Fruit fly (Drosophila melanogaster) whole organism, embryonic: Measurements from ENCODE around the gene RhoGAPp190.

Source experiments
- Abd-B ChIP-seq: fragments of 200-800 bp; sonication (Bioruptor generic); optimal IDR thresholded peaks from 2 replicates; lab custom pipeline; 2018; ENCODE audit warnings: missing biosample characterization, mild to moderate bottlenecking, missing genetic modification characterization, moderate library complexity
- Aef1 ChIP-seq: fragments of 200-800 bp; sonication (Bioruptor generic); IDR thresholded peaks from 3 replicates; pipeline ENCODE4 v1.3.6; 2022; ENCODE audit warnings: missing biosample characterization, missing genetic modification characterization
- Asciz ChIP-seq: fragments of 200-800 bp; sonication (Bioruptor generic); optimal IDR thresholded peaks from 2 replicates; lab custom pipeline; 2017; ENCODE audit warnings: missing biosample characterization, mild to moderate bottlenecking, missing genetic modification characterization, missing genetic modification reagents
- Blimp-1 ChIP-seq: fragments of 200-800 bp; sonication (Bioruptor generic); optimal IDR thresholded peaks from 3 replicates; lab custom pipeline; 2018; ENCODE audit warnings: missing biosample characterization, missing genetic modification characterization, mild to moderate bottlenecking, moderate library complexity, missing genetic modification reagents
- CG14441 ChIP-seq: fragments of 200-800 bp; sonication (Bioruptor generic); IDR thresholded peaks from 2 replicates; pipeline ENCODE4 v1.3.6; 2022; ENCODE audit warnings: missing biosample characterization, missing genetic modification characterization
- CG15479 ChIP-seq: fragments of 200-800 bp; sonication (Bioruptor generic); optimal IDR thresholded peaks from 3 replicates; lab custom pipeline; 2019; ENCODE audit warnings: missing biosample characterization, mild to moderate bottlenecking, missing genetic modification characterization, moderate library complexity
- CG16779 ChIP-seq: fragments of 200-800 bp; sonication (Bioruptor generic); IDR thresholded peaks from 2 replicates; pipeline ENCODE4 v1.3.6; 2022; ENCODE audit warnings: missing biosample characterization, missing genetic modification characterization
- CG16815 ChIP-seq: fragments of 200-800 bp; sonication (Bioruptor generic); optimal IDR thresholded peaks from 3 replicates; lab custom pipeline; 2017; ENCODE audit warnings: missing biosample characterization, mild to moderate bottlenecking, missing genetic modification characterization
- CG2875 ChIP-seq: fragments of 200-800 bp; sonication (Bioruptor generic); optimal IDR thresholded peaks from 2 replicates; lab custom pipeline; 2017; ENCODE audit warnings: missing biosample characterization, mild to moderate bottlenecking, missing genetic modification characterization, missing genetic modification reagents
- CG3065 ChIP-seq: fragments of 200-800 bp; sonication (Bioruptor generic); optimal IDR thresholded peaks from 2 replicates; lab custom pipeline; 2016; ENCODE audit warnings: missing biosample characterization, missing genetic modification characterization
- CG3995 ChIP-seq: fragments of 200-800 bp; sonication (Bioruptor generic); optimal IDR thresholded peaks from 3 replicates; lab custom pipeline; 2016; ENCODE audit warnings: missing biosample characterization, missing genetic modification characterization
- CG8281 ChIP-seq: fragments of 200-800 bp; sonication (Bioruptor generic); optimal IDR thresholded peaks from 2 replicates; lab custom pipeline; 2018; ENCODE audit warnings: missing biosample characterization, mild to moderate bottlenecking, missing genetic modification characterization, moderate library complexity
- CG8359 ChIP-seq: fragments of 200-800 bp; sonication (Bioruptor generic); optimal IDR thresholded peaks from 2 replicates; lab custom pipeline; 2017; ENCODE audit warnings: missing biosample characterization, mild to moderate bottlenecking, missing genetic modification characterization, borderline replicate concordance
- CG8765 ChIP-seq: fragments of 200-800 bp; sonication (Bioruptor generic); IDR thresholded peaks from 2 replicates; pipeline ENCODE4 v1.3.6; 2022; ENCODE audit warnings: missing biosample characterization, missing genetic modification characterization
- CG9932 ChIP-seq: fragments of 200-800 bp; sonication (Bioruptor generic); IDR thresholded peaks from 2 replicates; pipeline ENCODE4 v1.3.6; 2022; ENCODE audit warnings: missing biosample characterization, missing genetic modification characterization
- CHES-1-like ChIP-seq: fragments of 200-800 bp; sonication (Bioruptor generic); optimal IDR thresholded peaks from 2 replicates; lab custom pipeline; 2016; ENCODE audit warnings: missing biosample characterization, missing genetic modification characterization
- Ets97D ChIP-seq: fragments of 200-800 bp; sonication (Bioruptor generic); optimal IDR thresholded peaks from 3 replicates; lab custom pipeline; 2016; ENCODE audit warnings: missing biosample characterization, missing genetic modification characterization
- HHEX ChIP-seq: fragments of 200-800 bp; sonication (Bioruptor generic); optimal IDR thresholded peaks from 3 replicates; lab custom pipeline; 2017; ENCODE audit warnings: missing biosample characterization, mild to moderate bottlenecking, missing genetic modification characterization, missing genetic modification reagents
- HLH54F ChIP-seq: fragments of 200-800 bp; sonication (Bioruptor generic); optimal IDR thresholded peaks from 3 replicates; lab custom pipeline; 2016; ENCODE audit warnings: missing biosample characterization, missing genetic modification characterization
- Nf-YB ChIP-seq: fragments of 200-800 bp; sonication (Bioruptor generic); optimal IDR thresholded peaks from 3 replicates; lab custom pipeline; 2019; ENCODE audit warnings: missing biosample characterization, mild to moderate bottlenecking, missing genetic modification characterization, moderate library complexity
- Oli ChIP-seq: fragments of 200-800 bp; sonication (Bioruptor generic); optimal IDR thresholded peaks from 2 replicates; lab custom pipeline; 2018; ENCODE audit warnings: missing biosample characterization, mild to moderate bottlenecking, missing genetic modification characterization, moderate library complexity
- Sry-δ ChIP-seq: fragments of 200-800 bp; sonication (Bioruptor generic); optimal IDR thresholded peaks from 2 replicates; lab custom pipeline; 2016; ENCODE audit warnings: missing biosample characterization, missing genetic modification characterization
- Tbp ChIP-seq: fragments of >200 bp; optimal IDR thresholded peaks from 2 replicates; lab custom pipeline; 2018; ENCODE audit warnings: missing biosample characterization, missing genetic modification characterization
- ac ChIP-seq: fragments of 200-800 bp; sonication (Bioruptor generic); optimal IDR thresholded peaks from 3 replicates; lab custom pipeline; 2017; ENCODE audit warnings: missing biosample characterization, mild to moderate bottlenecking, missing genetic modification characterization
- bbx ChIP-seq: fragments of 200-800 bp; sonication (Bioruptor generic); IDR thresholded peaks from 2 replicates; pipeline ENCODE4 v1.3.6; 2022; ENCODE audit warnings: missing biosample characterization, missing genetic modification characterization; ENCODE audit not compliant: partially characterized antibody
- btn ChIP-seq: fragments of 200-800 bp; sonication (Bioruptor generic); optimal IDR thresholded peaks from 2 replicates; lab custom pipeline; 2016; ENCODE audit warnings: missing biosample characterization, missing genetic modification characterization
- cad ChIP-seq: fragments of >200 bp; optimal IDR thresholded peaks from 2 replicates; lab custom pipeline; 2017; ENCODE audit warnings: missing biosample characterization, missing genetic modification characterization
- chinmo ChIP-seq: fragments of 200-800 bp; sonication (Bioruptor generic); IDR thresholded peaks from 4 replicates; pipeline ENCODE4 v1.3.6; 2022; ENCODE audit warnings: missing biosample characterization, missing genetic modification characterization; ENCODE audit not compliant: partially characterized antibody
- crol ChIP-seq: fragments of 200-800 bp; sonication (Bioruptor generic); IDR thresholded peaks from 2 replicates; pipeline ENCODE4 v1.3.6; 2022; ENCODE audit warnings: missing biosample characterization, missing genetic modification characterization
- ems ChIP-seq: fragments of 200-800 bp; sonication (Bioruptor generic); optimal IDR thresholded peaks from 3 replicates; lab custom pipeline; 2016; ENCODE audit warnings: missing biosample characterization, missing genetic modification characterization
- esg ChIP-seq: fragments of 200-800 bp; sonication (Bioruptor generic); conservative IDR thresholded peaks from 2 replicates; pipeline ENCODE4 v1.3.6; 2022; ENCODE audit warnings: missing biosample characterization, missing genetic modification characterization
- exex ChIP-seq: fragments of 200-800 bp; sonication (Bioruptor generic); optimal IDR thresholded peaks from 4 replicates; lab custom pipeline; 2018; ENCODE audit warnings: missing biosample characterization, mild to moderate bottlenecking, missing genetic modification characterization, moderate library complexity
- fd102C ChIP-seq: fragments of 200-800 bp; sonication (Bioruptor generic); optimal IDR thresholded peaks from 2 replicates; lab custom pipeline; 2018; ENCODE audit warnings: missing biosample characterization, mild to moderate bottlenecking, missing genetic modification characterization, moderate library complexity
- gsb ChIP-seq: fragments of 200-800 bp; sonication (Bioruptor generic); IDR thresholded peaks from 2 replicates; pipeline ENCODE4 v1.3.6; 2022; ENCODE audit warnings: missing biosample characterization, missing genetic modification characterization
- her ChIP-seq: fragments of 200-800 bp; sonication (Bioruptor generic); optimal IDR thresholded peaks from 2 replicates; lab custom pipeline; 2016; ENCODE audit warnings: missing biosample characterization, missing genetic modification characterization
- klu ChIP-seq: fragments of 200-800 bp; sonication (Bioruptor generic); IDR thresholded peaks from 2 replicates; pipeline ENCODE4 v1.3.6; 2022; ENCODE audit warnings: missing biosample characterization, missing genetic modification characterization
- lilli ChIP-seq: fragments of 200-800 bp; sonication (Bioruptor generic); optimal IDR thresholded peaks from 3 replicates; lab custom pipeline; 2016; ENCODE audit warnings: missing biosample characterization, missing genetic modification characterization
- nau ChIP-seq: fragments of 200-800 bp; sonication (Bioruptor generic); optimal IDR thresholded peaks from 3 replicates; lab custom pipeline; 2017; ENCODE audit warnings: missing biosample characterization, mild to moderate bottlenecking, missing genetic modification characterization, missing genetic modification reagents
- oc ChIP-seq: fragments of 200-800 bp; sonication (Bioruptor generic); optimal IDR thresholded peaks from 2 replicates; lab custom pipeline; 2018; ENCODE audit warnings: missing biosample characterization, mild to moderate bottlenecking, missing genetic modification characterization, moderate library complexity
- pita ChIP-seq: fragments of 200-800 bp; sonication (Bioruptor generic); optimal IDR thresholded peaks from 2 replicates; lab custom pipeline; 2017; ENCODE audit warnings: missing biosample characterization, mild to moderate bottlenecking, missing genetic modification characterization
- pnt ChIP-seq: fragments of 200-800 bp; sonication (Bioruptor generic); optimal IDR thresholded peaks from 3 replicates; lab custom pipeline; 2016; ENCODE audit warnings: missing biosample characterization, missing genetic modification characterization
- prd ChIP-seq, 3 experiments: fragments of >200 bp in 2 of 3; fragments of 200-800 bp in 1 of 3; sonication (Bioruptor generic) in 1 of 3; optimal IDR thresholded peaks in 2 of 3; IDR thresholded peaks in 1 of 3; 2 replicates in 2 of 3; 3 replicates in 1 of 3; pipeline versions ENCODE4 v1.3.6 to Lab custom; 2017 to 2022; ENCODE audit warnings: missing biosample characterization in 1 of 3, missing genetic modification characterization in 1 of 3
- psq ChIP-seq: fragments of 200-800 bp; sonication (Bioruptor generic); optimal IDR thresholded peaks from 2 replicates; lab custom pipeline; 2017; ENCODE audit warnings: missing biosample characterization, missing genetic modification characterization
- pum ChIP-seq: fragments of 200-800 bp; sonication (Bioruptor generic); optimal IDR thresholded peaks from 2 replicates; lab custom pipeline; 2016; ENCODE audit warnings: missing biosample characterization, missing genetic modification characterization
- repo ChIP-seq: fragments of 200-800 bp; sonication (Bioruptor generic); optimal IDR thresholded peaks from 2 replicates; lab custom pipeline; 2016; ENCODE audit warnings: missing biosample characterization, missing genetic modification characterization
- run ChIP-seq: fragments of 200-800 bp; sonication (Bioruptor generic); optimal IDR thresholded peaks from 3 replicates; lab custom pipeline; 2018; ENCODE audit warnings: missing biosample characterization, mild to moderate bottlenecking, missing genetic modification characterization
- toy ChIP-seq: fragments of 200-800 bp; sonication (Bioruptor generic); IDR thresholded peaks from 2 replicates; pipeline ENCODE4 v1.3.6; 2022; ENCODE audit warnings: missing biosample characterization, missing genetic modification characterization
- tup ChIP-seq: fragments of 200-800 bp; sonication (Bioruptor generic); optimal IDR thresholded peaks from 2 replicates; lab custom pipeline; 2016; ENCODE audit warnings: missing biosample characterization, mild to moderate bottlenecking, missing genetic modification characterization, moderate library complexity
- zfh2 ChIP-seq: fragments of 200-800 bp; sonication (Bioruptor generic); optimal IDR thresholded peaks from 2 replicates; lab custom pipeline; 2016; ENCODE audit warnings: missing biosample characterization, missing genetic modification characterization

RhoGAPp190 gene

DNA sequence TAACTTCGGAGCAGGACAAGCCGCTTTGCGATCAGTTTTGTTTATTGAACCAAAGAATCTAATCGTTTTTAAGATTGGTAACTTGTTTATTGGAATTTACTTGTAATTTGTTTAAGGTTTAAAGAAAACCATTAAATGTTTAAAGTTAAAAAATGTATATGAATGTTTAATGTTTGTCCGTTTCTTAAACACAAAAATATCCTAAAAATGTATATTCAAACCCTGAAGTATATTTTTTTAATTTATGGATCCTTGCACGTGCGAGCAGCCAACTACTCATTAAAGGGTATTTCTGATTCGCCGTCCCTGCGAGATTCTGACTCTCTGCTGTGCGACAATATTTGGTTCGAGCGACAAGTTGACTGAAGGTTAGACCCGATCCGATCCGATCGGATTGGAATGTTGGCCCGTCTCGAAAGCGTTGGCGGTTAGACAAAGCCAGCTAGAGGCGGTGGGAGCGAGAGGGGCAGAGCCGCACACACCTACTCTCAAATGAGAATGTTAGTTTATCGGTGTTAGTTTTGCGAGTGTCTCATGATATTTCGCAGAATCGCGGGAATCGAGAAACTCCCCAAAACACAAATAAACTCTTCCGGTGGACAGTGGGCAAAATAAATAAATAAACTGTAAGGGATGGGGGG is 46.6 kb upstream of the RhoGAPp190 start (continued):
- TF ChIP-seq HHEX (GFP tag; lab: Kevin White, UChicago) (peak; percentile 83), CG8359 (peak; percentile 46), exex (peak; percentile 69), Oli (tag; lab: Kevin White, UChicago) (peak; percentile 91), CG15479 (no peak), repo (GFP tag; lab: Kevin White, UChicago) (peak; percentile 63), tup (peak; percentile 25), gsb (GFP tag; lab: Robert Waterston, UW) (peak; percentile 69), crol (GFP tag; lab: Robert Waterston, UW) (0 out of 2 replicates have a peak, but pooled peaks have one; percentile 18), lilli (GFP tag; lab: Kevin White, UChicago) (peak; percentile 89), CG16779 (0 out of 2 replicates have a peak, but pooled peaks have one; percentile 2), Abd-B (GFP tag; lab: Kevin White, UChicago) (peak; percentile 79), pita (GFP tag; lab: Kevin White, UChicago) (no peak), prd (optimal IDR thresholded peaks at IDR 0.05; lab: Kevin White, UChicago) (no peak), prd (GFP tag; IDR thresholded peaks at IDR 0.05; lab: Robert Waterston, UW) (peak; percentile 77), CG8765 (no peak), ems (GFP tag; lab: Kevin White, UChicago) (peak; percentile 80), CHES-1-like (GFP tag; lab: Kevin White, UChicago) (peak; percentile 75), Asciz (peak; percentile 82), HLH54F (peak; percentile 86), Ets97D (peak; percentile 57), psq (GFP tag; lab: Kevin White, UChicago) (peak; percentile 36), nau (GFP tag; lab: Kevin White, UChicago) (peak; percentile 83), fd102C (GFP tag; lab: Kevin White, UChicago) (no peak), pnt (peak; percentile 67), Blimp-1 (GFP tag; lab: Kevin White, UChicago) (peak; percentile 76), CG3995 (GFP tag; lab: Kevin White, UChicago) (peak; percentile 35), Sry-δ (GFP tag; lab: Kevin White, UChicago) (peak; percentile 47), klu (GFP tag; lab: Robert Waterston, UW) (peak; percentile 59; the same call in 1 of the 2 replicates), bbx (GFP tag; lab: Robert Waterston, UW) (0 out of 2 replicates have a peak, but pooled peaks have one; percentile 8), Aef1 (GFP tag; lab: Robert Waterston, UW) (peak; percentile 64), CG8281 (tag; lab: Kevin White, UChicago) (peak; percentile 67), CG14441 (peak; percentile 75), zfh2 (GFP tag; lab: Kevin White, UChicago) (peak; percentile 80), CG9932 (GFP tag; lab: Robert Waterston, UW) (peak; percentile 76), toy (no peak), cad (GFP tag; lab: Kevin White, UChicago) (no peak), ac (GFP tag; lab: Kevin White, UChicago) (peak; percentile 16), esg (peak; percentile 78), CG2875 (peak; percentile 69), pum (GFP tag; lab: Kevin White, UChicago) (peak; percentile 78), run (tag; lab: Kevin White, UChicago) (peak; percentile 71), oc (tag; lab: Kevin White, UChicago) (peak; percentile 53), btn (GFP tag; lab: Kevin White, UChicago) (peak; percentile 51), chinmo (GFP tag; lab: Robert Waterston, UW) (peak; percentile 54; the same call in 1 of the 4 replicates), CG16815 (GFP tag; lab: Kevin White, UChicago) (peak; percentile 80), CG3065 (GFP tag; lab: Kevin White, UChicago) (peak; percentile 62), Nf-YB (GFP tag; lab: Kevin White, UChicago) (peak; percentile 76), Tbp (GFP tag; lab: Kevin White, UChicago) (no peak), her (GFP tag; lab: Kevin White, UChicago) (peak; percentile 75)
